Fruit fly (Drosophila melanogaster) S2 (cell line): ENCODE results near the gene Vta1.

Experiments used
- CG8478 ChIP-seq: fragments of >200 bp; optimal IDR thresholded peaks from 2 replicates; lab custom pipeline; 2018
- CTCF ChIP-seq, 2 experiments: fragments of >200 bp; optimal IDR thresholded peaks; 2 replicates each; lab custom pipeline; 2018

- TF ChIP-seq CTCF (optimal IDR thresholded peaks at IDR 0.05; lab: Kevin White, UChicago) (no peak), CG8478 (lab: Kevin White, UChicago) (no peak)
Measured at dm6 chr3L:1628176-1628866, 24.4 kb downstream of the Vta1 start, which contains the start of gene CG13928.
